Fruit fly (Drosophila melanogaster): ENCODE results near the gene CG10713.

DNA sequence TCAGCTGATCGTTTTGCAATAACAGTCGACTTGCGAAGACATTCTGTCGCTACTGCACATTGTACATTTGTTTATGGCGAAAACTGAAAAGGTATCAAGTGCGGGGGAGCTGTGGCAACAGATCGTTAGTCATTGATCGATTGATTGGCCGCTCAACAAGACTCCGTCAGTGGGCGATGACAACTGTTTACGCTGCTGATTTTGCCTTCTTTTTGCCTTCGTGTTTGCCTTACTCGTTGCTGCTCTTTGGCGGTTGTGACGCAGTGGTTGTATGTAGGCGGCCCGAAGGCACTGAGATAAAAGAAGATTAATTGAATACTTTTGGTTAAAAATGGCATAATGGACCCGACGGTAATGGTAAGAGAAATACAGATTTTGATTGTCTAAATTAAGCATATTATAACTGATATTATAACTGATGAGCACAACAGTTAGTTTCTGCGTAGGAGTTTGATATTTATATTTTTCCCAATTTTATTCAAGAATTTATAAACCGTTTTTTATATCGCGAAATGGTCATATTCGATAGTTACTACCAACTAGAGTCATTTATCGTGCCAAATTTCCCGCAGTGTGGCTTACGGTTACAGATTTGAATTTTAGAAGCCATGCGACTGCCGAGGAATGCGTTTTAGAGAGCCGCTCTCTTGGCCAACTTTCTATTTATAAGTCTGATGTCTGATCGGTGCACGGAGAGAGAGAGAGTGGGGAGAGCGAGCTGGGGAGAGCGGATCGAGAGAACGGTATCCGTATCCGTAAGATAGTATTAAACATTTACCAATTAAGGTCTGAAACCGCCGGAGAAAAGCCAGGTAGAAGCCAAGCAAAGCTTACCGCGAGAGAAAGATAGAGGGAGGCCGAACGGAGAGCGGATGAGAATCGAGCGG is 41.8 kb upstream of the CG10713 start:
- TF ChIP-seq usp (GFP tag; optimal IDR thresholded peaks at IDR 0.05) (no peak), dimm (GFP tag; IDR thresholded peaks at IDR 0.05) (peak; percentile 35; the same call in 1 of the 2 replicates)
